Worm (Caenorhabditis elegans) whole organism, dauer: Measurements from ENCODE around the gene C48B4.12.

Experiments used
- unc-62 ChIP-seq: sonication (generic microtip); optimal IDR thresholded peaks from 2 replicates; lab custom pipeline; 2017; ENCODE audit warnings: missing biosample characterization, missing genetic modification reagents, missing genetic modification characterization

C48B4.12 gene

DNA sequence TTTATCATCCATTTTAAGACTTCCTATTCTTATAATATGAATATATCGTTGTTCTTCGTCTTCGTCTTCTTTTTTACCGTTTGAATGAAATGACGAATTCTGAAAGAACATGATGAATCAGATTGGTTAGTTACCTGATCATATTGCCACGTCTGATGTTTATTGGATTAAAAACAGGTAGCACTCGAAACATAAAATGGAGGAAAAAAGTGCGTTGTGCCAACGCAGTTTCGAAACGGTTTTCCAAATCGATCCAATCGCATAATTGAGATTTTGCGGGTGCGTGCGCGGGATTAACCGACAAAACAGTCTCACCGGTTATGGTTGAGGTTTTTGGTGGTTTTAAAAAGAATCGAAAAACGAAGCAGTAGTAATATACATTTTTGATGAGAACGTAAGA, 1.6 kb upstream of the C48B4.12 start, which contains the start of gene rom-2:
TSS of gene rom-2 (minus strand) at position 101 of the 400 bp plus-strand sequence.
- TF ChIP-seq unc-62 (GFP tag; lab: Kevin White, UChicago): no peak

ce11 chrIII:9598168-9598567, 1.0 kb downstream of the C48B4.12 start, which contains the start of gene F58A4.1:
F58A4.1 (plus strand) TSS chrIII:9598468.
- TF ChIP-seq unc-62 (GFP tag; lab: Kevin White, UChicago): no peak

- TF ChIP-seq unc-62 (GFP tag; lab: Kevin White, UChicago): no peak
These were observed 3.5 kb downstream of the C48B4.12 start, which contains the start of gene F58A4.2 for ce11 chrIII:9600645-9601044. F58A4.2 (minus strand) TSS chrIII:9600745.

ce11 chrIII:9608650-9609049, 11.5 kb downstream of the C48B4.12 start, which contains the start of gene clec-161:
clec-161 (minus strand) TSS chrIII:9608750.
- TF ChIP-seq unc-62 (GFP tag; lab: Kevin White, UChicago): no peak

ce11 chrIII:9612097-9612496, 15.0 kb downstream of the C48B4.12 start, which contains the start of gene bbs-4:
bbs-4 (minus strand) TSS chrIII:9612197.
- no peak for TF ChIP-seq unc-62 (GFP tag; lab: Kevin White, UChicago)

ce11 chrIII:9614211-9614610, 17.1 kb downstream of the C48B4.12 start, which contains the start of the genes pri-1 and F58A4.6:
pri-1 (minus strand) TSS chrIII:9614281.
F58A4.6 (plus strand) TSS chrIII:9614482.
- no peak for TF ChIP-seq unc-62 (GFP tag; lab: Kevin White, UChicago)

DNA sequence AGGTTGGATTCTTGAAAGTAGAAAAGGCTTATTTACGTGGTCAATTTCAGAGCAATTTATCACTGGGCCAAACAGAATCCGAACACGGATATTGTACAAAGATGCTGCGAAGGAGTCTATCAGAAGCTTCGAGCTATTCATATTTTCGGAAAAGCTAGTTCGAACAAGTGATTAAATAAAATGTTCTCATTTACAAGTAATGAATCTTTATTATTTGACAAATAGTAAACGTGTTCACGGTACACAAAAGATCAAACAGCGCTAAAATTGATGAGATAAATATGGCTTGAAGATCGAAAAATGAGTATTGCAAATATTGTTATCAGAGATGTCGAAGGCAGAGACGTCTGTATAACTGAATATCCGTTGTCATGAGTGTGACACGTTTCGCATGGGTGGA, 18.0 kb downstream of the C48B4.12 start:
- TF ChIP-seq unc-62 (GFP tag; lab: Kevin White, UChicago): no peak

DNA sequence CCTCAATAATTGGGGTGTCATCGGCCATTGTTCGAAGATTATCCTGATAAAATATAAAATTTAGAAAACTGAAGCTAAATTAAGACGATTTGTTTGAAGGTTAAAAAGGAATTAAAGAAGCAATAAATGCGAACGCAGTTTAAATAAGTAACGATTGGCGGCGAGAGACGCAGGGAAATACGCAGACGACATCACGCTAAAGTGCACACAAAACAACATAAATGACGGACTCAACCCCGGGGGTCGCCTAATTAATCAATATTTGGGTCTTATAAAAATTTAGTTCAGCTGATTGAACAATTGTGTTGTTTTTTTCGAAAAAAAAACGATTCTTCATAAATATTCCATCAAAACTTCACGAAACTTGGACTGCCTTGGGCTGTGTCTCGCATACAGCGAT, 19.3 kb downstream of the C48B4.12 start, which contains the start of gene hcp-3:
TSS of gene hcp-3 (minus strand) at position 45 of the 400 bp plus-strand sequence.
- TF ChIP-seq unc-62 (GFP tag; lab: Kevin White, UChicago): no peak

ce11 chrIII:9616933-9617332, 19.8 kb downstream of the C48B4.12 start:
- no peak for TF ChIP-seq unc-62 (GFP tag; lab: Kevin White, UChicago)

ce11 chrIII:9617599-9618262, 20.6 kb downstream of the C48B4.12 start:
- TF ChIP-seq unc-62 (GFP tag; lab: Kevin White, UChicago): no peak

DNA sequence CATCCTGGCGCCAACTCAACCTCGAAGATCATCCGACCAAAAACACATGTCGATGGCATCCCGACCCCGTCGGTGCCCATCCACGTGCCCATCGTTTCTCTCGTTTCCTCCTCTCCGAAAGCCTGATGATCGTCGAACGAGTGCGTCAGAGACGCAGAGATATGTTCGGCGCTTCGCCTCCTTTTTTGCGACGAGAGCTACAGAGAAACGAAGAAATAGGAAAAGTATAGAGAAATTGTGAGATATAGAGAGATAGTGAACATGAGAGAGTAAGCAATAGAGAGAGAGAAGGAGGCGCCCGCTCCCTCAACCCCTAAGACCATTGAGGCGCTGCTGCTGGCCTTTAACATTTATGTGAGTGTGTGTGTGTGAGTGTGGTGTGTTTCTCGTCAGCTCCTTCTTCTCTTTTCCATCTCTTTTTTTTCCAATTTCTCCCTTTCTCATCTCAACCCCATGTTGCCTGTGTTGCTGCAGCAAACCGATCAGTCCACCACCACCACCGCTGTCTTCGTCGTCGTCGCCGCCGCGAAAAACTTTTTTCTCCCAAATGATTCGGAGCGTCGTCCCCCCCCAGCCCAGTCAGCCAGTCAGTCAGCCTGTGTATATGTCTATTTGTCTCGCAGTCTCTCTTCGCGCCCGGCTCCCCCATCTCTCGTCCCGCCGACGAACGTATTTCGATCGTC, 22.1 kb downstream of the C48B4.12 start, which contains the start of gene hlh-11:
TSS of gene hlh-11 (plus strand) at position 633 of the 683 bp plus-strand sequence.
- TF ChIP-seq unc-62 (GFP tag; lab: Kevin White, UChicago): no peak

DNA sequence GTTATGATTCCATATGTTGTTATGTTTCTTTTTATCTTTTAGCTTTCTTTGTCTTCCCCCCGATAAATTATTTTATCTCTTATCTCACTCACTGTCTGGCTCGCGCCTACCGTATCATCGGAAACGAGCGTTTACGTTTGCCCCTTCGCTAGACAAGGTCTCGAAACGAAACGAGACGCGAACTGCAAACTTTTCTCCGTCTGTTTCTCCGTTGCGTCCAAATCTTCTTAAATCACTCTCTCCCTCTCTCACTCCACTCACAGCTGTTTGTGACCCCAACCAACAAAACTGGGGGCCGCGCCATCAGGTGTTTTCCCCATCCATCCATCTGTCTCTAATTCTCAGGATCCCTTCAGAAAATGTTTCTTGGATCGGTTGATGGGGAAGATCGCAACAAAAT, 23.0 kb downstream of the C48B4.12 start:
- TF ChIP-seq unc-62 (GFP tag; lab: Kevin White, UChicago): no peak

DNA sequence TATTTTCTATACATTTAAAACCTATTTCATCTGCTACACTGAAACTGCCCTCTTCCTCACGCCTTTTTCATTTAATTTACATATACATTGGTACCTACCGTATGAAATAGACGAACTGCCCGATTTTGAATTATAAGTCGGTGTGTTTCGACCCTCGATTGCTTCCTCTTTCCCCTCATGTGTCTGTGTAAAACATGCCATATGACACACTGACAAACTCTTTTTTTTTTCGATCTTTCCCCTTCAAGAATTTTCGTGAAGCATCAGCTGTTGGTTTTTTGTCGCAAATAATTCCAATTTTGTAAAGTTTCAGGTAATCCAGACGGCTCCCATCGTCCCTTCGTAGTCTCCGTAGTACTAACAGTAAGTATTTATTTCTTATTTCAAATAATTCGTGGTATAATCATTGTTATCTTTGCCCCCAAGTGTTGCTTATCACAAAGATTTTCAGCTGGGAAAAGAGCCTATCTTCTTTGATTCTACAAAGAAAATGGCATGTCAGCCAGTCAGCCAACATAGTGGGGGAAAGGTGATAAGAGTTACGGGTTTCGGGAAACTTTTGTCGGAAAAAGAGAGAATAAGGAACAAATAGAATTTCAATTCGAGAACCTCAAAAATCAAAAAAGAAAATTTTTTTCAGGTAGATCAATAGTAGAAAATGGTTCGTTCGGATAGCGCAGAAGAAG, 24.8 kb downstream of the C48B4.12 start:
- no peak for TF ChIP-seq unc-62 (GFP tag; lab: Kevin White, UChicago)

DNA sequence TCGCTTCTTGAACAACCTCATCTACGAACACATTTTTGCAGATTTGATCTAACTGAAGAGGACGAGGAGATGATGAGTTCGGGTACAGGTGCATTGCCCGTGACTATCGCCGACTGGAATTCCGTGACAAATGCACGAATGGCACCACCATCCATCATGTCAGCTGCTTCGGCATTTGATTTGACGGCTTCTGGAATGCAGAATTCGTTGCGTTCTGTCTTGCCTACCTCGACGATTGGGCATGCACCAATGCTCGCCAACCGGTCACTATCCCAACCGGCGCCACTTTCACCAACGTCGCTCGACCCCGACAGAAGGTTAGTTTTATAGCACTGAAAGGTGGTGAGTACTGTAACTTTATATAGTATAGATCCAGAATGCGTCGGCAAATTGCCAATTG, 26.3 kb downstream of the C48B4.12 start:
- TF ChIP-seq unc-62 (GFP tag; lab: Kevin White, UChicago): no peak

ce11 chrIII:9626602-9627001, 29.5 kb downstream of the C48B4.12 start:
- TF ChIP-seq unc-62 (GFP tag; lab: Kevin White, UChicago): no peak

DNA sequence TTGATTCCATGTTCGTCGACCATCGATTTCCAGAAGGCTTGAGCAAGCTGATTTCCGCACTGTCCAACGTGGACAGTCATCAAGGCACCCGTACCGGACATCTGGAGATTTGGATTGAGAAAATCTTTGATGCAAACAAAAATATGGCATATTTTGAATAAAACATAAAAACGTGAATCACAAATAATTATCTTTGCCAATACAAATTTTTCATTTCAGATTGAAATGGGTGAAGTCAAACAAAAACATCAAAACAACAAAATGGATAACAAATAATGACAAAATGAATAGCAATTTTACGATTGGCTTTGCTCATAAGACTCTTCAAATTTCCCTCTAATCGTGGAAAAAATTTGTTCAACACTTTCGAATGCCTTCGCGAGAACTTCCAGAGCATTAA, 31.9 kb downstream of the C48B4.12 start, which contains the start of gene tbg-1:
TSS of gene tbg-1 (minus strand) at position 101 of the 400 bp plus-strand sequence.
- TF ChIP-seq unc-62 (GFP tag; lab: Kevin White, UChicago): no peak
